Worm (Caenorhabditis elegans): Measurements from ENCODE around the gene lact-2.

ce11 chrII:10131760-10132159 lies 37.1 kb downstream of the lact-2 start, which contains the start of gene F27E5.5:
- TF ChIP-seq ztf-23 (GFP tag; IDR thresholded peaks at IDR 0.05) (no peak), ztf-29 (GFP tag; IDR thresholded peaks at IDR 0.05) (no peak), cog-1 (tag; optimal IDR thresholded peaks at IDR 0.05) (no peak), ref-1 (GFP tag; conservative IDR thresholded peaks at IDR 0.05) (no peak), flt-1 (GFP tag; IDR thresholded peaks at IDR 0.05) (no peak), med-1 (GFP tag; optimal IDR thresholded peaks at IDR 0.05; ENCODE audit: insufficient read depth) (no peak), tab-1 (GFP tag; IDR thresholded peaks at IDR 0.05) (no peak), T22C8.4 (GFP tag; IDR thresholded peaks at IDR 0.05) (no peak), klf-2 (GFP tag; conservative IDR thresholded peaks at IDR 0.05) (no peak)

All from whole organism, midembryonic.